Fruit fly (Drosophila melanogaster) whole organism, embryonic: Measurements from ENCODE around the gene Lip3.

Source experiments
- BtbVII ChIP-seq: fragments of 200-800 bp; sonication (Bioruptor generic); optimal IDR thresholded peaks from 3 replicates; lab custom pipeline; 2017; ENCODE audit warnings: missing biosample characterization, mild to moderate bottlenecking, missing genetic modification characterization
- CG10543 ChIP-seq: fragments of 200-800 bp; sonication (Bioruptor generic); optimal IDR thresholded peaks from 3 replicates; lab custom pipeline; 2017; ENCODE audit warnings: missing biosample characterization, mild to moderate bottlenecking, missing genetic modification characterization, moderate library complexity
- CG17359 ChIP-seq: fragments of 200-800 bp; sonication (Bioruptor generic); optimal IDR thresholded peaks from 3 replicates; lab custom pipeline; 2018; ENCODE audit warnings: missing biosample characterization, mild to moderate bottlenecking, missing genetic modification characterization, moderate library complexity
- CG17829 ChIP-seq: fragments of 200-800 bp; optimal IDR thresholded peaks from 2 replicates; lab custom pipeline; 2019; ENCODE audit warnings: missing biosample characterization, mild to moderate bottlenecking, missing genetic modification characterization, moderate library complexity
- CG2199 ChIP-seq: fragments of 200-800 bp; sonication (Bioruptor generic); IDR thresholded peaks from 3 replicates; pipeline ENCODE4 v1.3.6; 2022; ENCODE audit warnings: missing biosample characterization, missing genetic modification characterization
- CG2712 ChIP-seq: fragments of 200-800 bp; optimal IDR thresholded peaks from 3 replicates; lab custom pipeline; 2019; ENCODE audit warnings: missing biosample characterization, mild to moderate bottlenecking, missing genetic modification characterization, moderate library complexity
- CG30403 ChIP-seq: fragments of 200-800 bp; sonication (Bioruptor generic); optimal IDR thresholded peaks from 3 replicates; lab custom pipeline; 2016; ENCODE audit warnings: missing biosample characterization, missing genetic modification characterization
- CG3281 ChIP-seq: fragments of 200-800 bp; sonication (Bioruptor generic); optimal IDR thresholded peaks from 3 replicates; lab custom pipeline; 2017; ENCODE audit warnings: missing biosample characterization, mild to moderate bottlenecking, missing genetic modification characterization
- CG34224 ChIP-seq: fragments of 200-800 bp; sonication (Bioruptor generic); IDR thresholded peaks from 3 replicates; pipeline ENCODE4 v1.3.6; 2022; ENCODE audit warnings: missing biosample characterization, missing genetic modification characterization; ENCODE audit not compliant: partially characterized antibody
- CG6765 ChIP-seq: fragments of 200-800 bp; sonication (Bioruptor generic); optimal IDR thresholded peaks from 3 replicates; lab custom pipeline; 2017; ENCODE audit warnings: missing biosample characterization, mild to moderate bottlenecking, missing genetic modification characterization
- CG8478 ChIP-seq: fragments of >200 bp; optimal IDR thresholded peaks from 2 replicates; lab custom pipeline; 2018
- CG9609 ChIP-seq: fragments of 200-800 bp; sonication (Bioruptor generic); optimal IDR thresholded peaks from 3 replicates; lab custom pipeline; 2016; ENCODE audit warnings: missing biosample characterization, missing genetic modification characterization
- CG9727 ChIP-seq: fragments of 200-800 bp; sonication (Bioruptor generic); optimal IDR thresholded peaks from 3 replicates; lab custom pipeline; 2017; ENCODE audit warnings: missing biosample characterization, mild to moderate bottlenecking, missing genetic modification characterization
- CG9932 ChIP-seq: fragments of 200-800 bp; sonication (Bioruptor generic); IDR thresholded peaks from 2 replicates; pipeline ENCODE4 v1.3.6; 2022; ENCODE audit warnings: missing biosample characterization, missing genetic modification characterization
- CoRest ChIP-seq: fragments of 200-800 bp; sonication (Bioruptor generic); optimal IDR thresholded peaks from 3 replicates; lab custom pipeline; 2018; ENCODE audit warnings: missing biosample characterization, mild to moderate bottlenecking, missing genetic modification characterization, moderate library complexity
- D19B ChIP-seq: fragments of 200-800 bp; sonication (Bioruptor generic); optimal IDR thresholded peaks from 2 replicates; lab custom pipeline; 2017; ENCODE audit warnings: missing biosample characterization, mild to moderate bottlenecking, missing genetic modification characterization
- Dbx ChIP-seq: fragments of 200-800 bp; sonication (Bioruptor generic); IDR thresholded peaks from 3 replicates; pipeline ENCODE4 v1.3.6; 2022; ENCODE audit warnings: missing biosample characterization, missing genetic modification characterization
- Dll ChIP-seq: fragments of 200-800 bp; sonication (Bioruptor generic); IDR thresholded peaks from 4 replicates; pipeline ENCODE4 v1.3.6; 2022; ENCODE audit warnings: missing biosample characterization, missing genetic modification characterization; ENCODE audit not compliant: partially characterized antibody
- E2f1 ChIP-seq: fragments of 200-800 bp; sonication (Bioruptor generic); IDR thresholded peaks from 2 replicates; pipeline ENCODE4 v1.3.6; 2022; ENCODE audit warnings: missing biosample characterization, missing genetic modification characterization
- Fer3 ChIP-seq: fragments of 200-800 bp; sonication (Bioruptor generic); optimal IDR thresholded peaks from 2 replicates; lab custom pipeline; 2018; ENCODE audit warnings: missing biosample characterization, mild to moderate bottlenecking, missing genetic modification characterization, moderate library complexity
- Lhr ChIP-seq: fragments of 200-800 bp; sonication (Bioruptor generic); optimal IDR thresholded peaks from 3 replicates; lab custom pipeline; 2017; ENCODE audit warnings: mild to moderate bottlenecking, missing biosample characterization, missing genetic modification reagents, missing genetic modification characterization
- MBD-R2 ChIP-seq: fragments of 200-800 bp; sonication (Bioruptor generic); IDR thresholded peaks from 2 replicates; pipeline ENCODE4 v1.3.6; 2022; ENCODE audit warnings: missing biosample characterization, missing genetic modification characterization
- MESR4 ChIP-seq: fragments of 200-800 bp; sonication (Bioruptor generic); optimal IDR thresholded peaks from 2 replicates; lab custom pipeline; 2018; ENCODE audit warnings: missing biosample characterization, mild to moderate bottlenecking, missing genetic modification characterization, moderate library complexity
- Max ChIP-seq: fragments of 200-800 bp; sonication (Bioruptor generic); optimal IDR thresholded peaks from 2 replicates; lab custom pipeline; 2016; ENCODE audit warnings: missing biosample characterization, mild to moderate bottlenecking, missing genetic modification characterization
- Med ChIP-seq: fragments of 200-800 bp; sonication (Bioruptor generic); peaks from one replicate; lab custom pipeline; 2016; ENCODE audit warnings: missing biosample characterization, missing genetic modification characterization, mild to moderate bottlenecking, inconsistent platforms, moderate library complexity
- NFAT ChIP-seq: fragments of 200-800 bp; sonication (Bioruptor generic); IDR thresholded peaks from 2 replicates; pipeline ENCODE4 v1.3.6; 2022; ENCODE audit warnings: missing biosample characterization, missing genetic modification characterization
- Rfx ChIP-seq: fragments of 200-800 bp; sonication (Bioruptor generic); IDR thresholded peaks from 2 replicates; pipeline ENCODE4 v1.3.6; 2022; ENCODE audit warnings: missing biosample characterization, missing genetic modification characterization
- Six4 ChIP-seq: fragments of 200-800 bp; sonication (Bioruptor generic); optimal IDR thresholded peaks from 2 replicates; lab custom pipeline; 2016; ENCODE audit warnings: missing biosample characterization, missing genetic modification characterization
- Xrp1 ChIP-seq: fragments of 200-800 bp; sonication (Bioruptor generic); IDR thresholded peaks from 2 replicates; pipeline ENCODE4 v1.3.6; 2022; ENCODE audit warnings: missing biosample characterization, missing genetic modification characterization
- YL-1 ChIP-seq: fragments of 200-800 bp; sonication (Bioruptor generic); optimal IDR thresholded peaks from 3 replicates; lab custom pipeline; 2017; ENCODE audit warnings: missing biosample characterization, mild to moderate bottlenecking, missing genetic modification characterization
- ab ChIP-seq: fragments of 200-800 bp; sonication (Bioruptor generic); optimal IDR thresholded peaks from 2 replicates; lab custom pipeline; 2016; ENCODE audit warnings: missing biosample characterization, missing genetic modification characterization
- bab2 ChIP-seq: fragments of 200-800 bp; sonication (Bioruptor generic); optimal IDR thresholded peaks from 2 replicates; lab custom pipeline; 2016; ENCODE audit warnings: missing biosample characterization, missing genetic modification characterization
- bbx ChIP-seq: fragments of 200-800 bp; sonication (Bioruptor generic); IDR thresholded peaks from 2 replicates; pipeline ENCODE4 v1.3.6; 2022; ENCODE audit warnings: missing biosample characterization, missing genetic modification characterization; ENCODE audit not compliant: partially characterized antibody
- danr ChIP-seq: fragments of 200-800 bp; sonication (Bioruptor generic); IDR thresholded peaks from 2 replicates; pipeline ENCODE4 v1.3.6; 2022; ENCODE audit warnings: missing biosample characterization, missing genetic modification characterization
- dpn ChIP-seq, 2 experiments: fragments of 200-800 bp; sonication (Bioruptor generic); optimal IDR thresholded peaks; 3 replicates each; lab custom pipeline; 2016; ENCODE audit warnings: missing biosample characterization in 2 of 2, missing genetic modification characterization in 2 of 2
- eyg ChIP-seq: fragments of 200-800 bp; sonication (Bioruptor generic); optimal IDR thresholded peaks from 3 replicates; lab custom pipeline; 2016; ENCODE audit warnings: missing biosample characterization, missing genetic modification characterization
- ftz-f1 ChIP-seq: fragments of 200-800 bp; sonication (Bioruptor generic); optimal IDR thresholded peaks from 2 replicates; lab custom pipeline; 2016; ENCODE audit warnings: missing biosample characterization, missing genetic modification characterization
- hbn ChIP-seq: fragments of 200-800 bp; sonication (Bioruptor generic); IDR thresholded peaks from 2 replicates; pipeline ENCODE4 v1.3.6; 2022; ENCODE audit warnings: missing biosample characterization, missing genetic modification characterization; ENCODE audit not compliant: partially characterized antibody
- kah ChIP-seq: fragments of 200-800 bp; sonication (Bioruptor generic); optimal IDR thresholded peaks from 2 replicates; lab custom pipeline; 2018; ENCODE audit warnings: missing biosample characterization, mild to moderate bottlenecking, missing genetic modification characterization
- lilli ChIP-seq: fragments of 200-800 bp; sonication (Bioruptor generic); optimal IDR thresholded peaks from 3 replicates; lab custom pipeline; 2016; ENCODE audit warnings: missing biosample characterization, missing genetic modification characterization
- prd ChIP-seq, 3 experiments: fragments of >200 bp in 2 of 3; fragments of 200-800 bp in 1 of 3; sonication (Bioruptor generic) in 1 of 3; optimal IDR thresholded peaks in 2 of 3; IDR thresholded peaks in 1 of 3; 2 replicates in 2 of 3; 3 replicates in 1 of 3; pipeline versions ENCODE4 v1.3.6 to Lab custom; 2017 to 2022; ENCODE audit warnings: missing biosample characterization in 1 of 3, missing genetic modification characterization in 1 of 3
- schlank ChIP-seq: fragments of 200-800 bp; sonication (Bioruptor generic); optimal IDR thresholded peaks from 2 replicates; lab custom pipeline; 2018; ENCODE audit warnings: missing biosample characterization, mild to moderate bottlenecking, missing genetic modification characterization
- shn ChIP-seq: fragments of 200-800 bp; sonication (Bioruptor generic); optimal IDR thresholded peaks from 3 replicates; lab custom pipeline; 2016; ENCODE audit warnings: missing biosample characterization, missing genetic modification characterization
- slbo ChIP-seq: fragments of 200-800 bp; sonication (Bioruptor generic); IDR thresholded peaks from 2 replicates; pipeline ENCODE4 v1.3.6; 2022; ENCODE audit warnings: missing biosample characterization, missing genetic modification characterization
- tgo ChIP-seq: fragments of 200-800 bp; sonication (Bioruptor generic); IDR thresholded peaks from 3 replicates; pipeline ENCODE4 v1.3.6; 2022; ENCODE audit warnings: missing biosample characterization, missing genetic modification characterization
- trem ChIP-seq: fragments of 200-800 bp; optimal IDR thresholded peaks from 3 replicates; lab custom pipeline; 2019; ENCODE audit warnings: missing biosample characterization, mild to moderate bottlenecking, missing genetic modification characterization, moderate library complexity
- twi ChIP-seq: fragments of 200-800 bp; optimal IDR thresholded peaks from 2 replicates; lab custom pipeline; 2019; ENCODE audit warnings: missing biosample characterization, mild to moderate bottlenecking, missing genetic modification characterization, moderate library complexity
- tx ChIP-seq: fragments of 200-800 bp; sonication (Bioruptor generic); optimal IDR thresholded peaks from 2 replicates; lab custom pipeline; 2016; ENCODE audit warnings: missing biosample characterization, missing genetic modification characterization
- vnd ChIP-seq: fragments of 200-800 bp; sonication (Bioruptor generic); IDR thresholded peaks from 3 replicates; pipeline ENCODE4 v1.3.6; 2022; ENCODE audit warnings: missing biosample characterization, missing genetic modification characterization; ENCODE audit not compliant: partially characterized antibody
- zf30C ChIP-seq: fragments of 200-800 bp; sonication (Bioruptor generic); optimal IDR thresholded peaks from 3 replicates; lab custom pipeline; 2018; ENCODE audit warnings: missing biosample characterization, mild to moderate bottlenecking, missing genetic modification characterization

Gene Lip3

DNA sequence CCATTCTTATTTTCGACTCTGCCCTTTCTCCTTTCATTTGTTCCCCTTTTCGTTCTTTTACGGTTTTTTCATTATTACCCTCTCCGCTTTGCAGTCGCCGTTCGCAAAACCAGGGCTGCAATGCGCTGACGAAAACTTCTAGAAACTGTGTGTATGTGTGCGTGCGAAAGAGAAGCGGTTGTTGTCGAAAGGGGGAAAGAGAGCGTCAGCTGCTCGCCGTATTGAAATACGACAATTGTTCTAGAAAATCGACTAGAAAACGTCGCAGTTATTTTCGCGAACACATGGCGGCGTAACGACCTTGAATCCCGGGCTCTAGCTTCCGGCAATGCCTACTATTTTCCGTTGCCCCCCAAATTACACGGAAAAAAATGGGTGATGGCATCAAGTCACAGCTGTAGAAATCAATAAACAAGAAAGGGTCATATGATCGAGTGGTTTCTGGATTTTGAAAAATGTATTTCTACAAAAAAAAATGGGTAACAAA is 11.0 kb upstream of the Lip3 start (continued):
- TF ChIP-seq BtbVII (GFP tag; lab: Kevin White, UChicago) (peak; percentile 54), Max (GFP tag; lab: Kevin White, UChicago) (peak; percentile 3), shn (GFP tag; lab: Kevin White, UChicago) (peak; percentile 20), Dll (0 out of 4 replicates have a peak, but pooled peaks have one; percentile 24), CG2712 (tag; lab: Kevin White, UChicago) (no peak), eyg (GFP tag; lab: Kevin White, UChicago) (peak; percentile 51), NFAT (GFP tag; lab: Robert Waterston, UW) (peak; percentile 34; the same call in 1 of the 2 replicates), ab (GFP tag; lab: Kevin White, UChicago) (no peak), CG10543 (peak; percentile 24), hbn (GFP tag; lab: Robert Waterston, UW) (0 out of 2 replicates have a peak, but pooled peaks have one; percentile 34), CG8478 (lab: Kevin White, UChicago) (peak; percentile 40), MBD-R2 (GFP tag; lab: Robert Waterston, UW) (peak; percentile 30; the same call in 1 of the 2 replicates), zf30C (GFP tag; lab: Kevin White, UChicago) (peak; percentile 86), tgo (no peak), CG30403 (GFP tag; lab: Kevin White, UChicago) (peak; percentile 16), vnd (GFP tag; lab: Robert Waterston, UW) (no peak), CG2199 (GFP tag; lab: Robert Waterston, UW) (no peak), CG34224 (GFP tag; lab: Robert Waterston, UW) (peak; percentile 64), bab2 (GFP tag; lab: Kevin White, UChicago) (no peak), CG17359 (tag; lab: Kevin White, UChicago) (no peak), Fer3 (tag; lab: Kevin White, UChicago) (peak; percentile 5), dpn (GFP tag; optimal IDR thresholded peaks at IDR 0.05; lab: Kevin White, UChicago) (peak in 1 of 2 experiments; percentile 22), CG3281 (peak; percentile 32), trem (no peak), MESR4 (GFP tag; lab: Kevin White, UChicago) (peak; percentile 16), slbo (peak; percentile 58), Rfx (peak; percentile 46; the same call in 1 of the 2 replicates), twi (tag; lab: Kevin White, UChicago) (peak; percentile 1), Xrp1 (no peak), danr (GFP tag; lab: Robert Waterston, UW) (no peak), CG17829 (peak; percentile 8), CG9727 (GFP tag; lab: Kevin White, UChicago) (peak; percentile 10), CoRest (tag; lab: Kevin White, UChicago) (peak; percentile 27), Lhr (no peak), CG6765 (peak; percentile 65), CG9932 (peak; percentile 39; the same call in 1 of the 2 replicates), Med (GFP tag; lab: Kevin White, UChicago) (peak; percentile 92), E2f1 (GFP tag; lab: Robert Waterston, UW) (no peak), kah (no peak), lilli (peak; percentile 27), bbx (GFP tag; lab: Robert Waterston, UW) (peak; percentile 52; the same call in 1 of the 2 replicates), tx (GFP tag; lab: Kevin White, UChicago) (no peak), ftz-f1 (GFP tag; lab: Kevin White, UChicago) (peak; percentile 69), D19B (GFP tag; lab: Kevin White, UChicago) (peak; percentile 6), Dbx (GFP tag; lab: Robert Waterston, UW) (0 out of 3 replicates have a peak, but pooled peaks have one; percentile 23), CG9609 (GFP tag; lab: Kevin White, UChicago) (no peak), YL-1 (GFP tag; lab: Kevin White, UChicago) (peak; percentile 93), Six4 (GFP tag; lab: Kevin White, UChicago) (peak; percentile 5), prd (optimal IDR thresholded peaks at IDR 0.05; lab: Kevin White, UChicago) (no peak), prd (GFP tag; IDR thresholded peaks at IDR 0.05; lab: Robert Waterston, UW) (peak; percentile 29; the same call in 1 of the 3 replicates), schlank (tag; lab: Kevin White, UChicago) (no peak)
